Fruit fly (Drosophila melanogaster): Measurements from ENCODE around the gene Cog8.

Gene Cog8

dm6 chr2L:11498839-11499238 is at the start of gene Cog8:
Gene Cog8 (minus strand): TSS chr2L:11498948.
- TF ChIP-seq bab1 (GFP tag; optimal IDR thresholded peaks at IDR 0.05) (peak; percentile 27), CG11617 (GFP tag; optimal IDR thresholded peaks at IDR 0.05) (no peak), ovo (GFP tag; optimal IDR thresholded peaks at IDR 0.05) (no peak), CG14711 (tag; optimal IDR thresholded peaks at IDR 0.05) (peak; percentile 22), CG5204 (GFP tag; optimal IDR thresholded peaks at IDR 0.05) (peak; percentile 34), cic (GFP tag; optimal IDR thresholded peaks at IDR 0.05) (no peak), CG1620 (GFP tag; optimal IDR thresholded peaks at IDR 0.05) (peak; percentile 39), CG33017 (tag; optimal IDR thresholded peaks at IDR 0.05) (no peak), CG7045 (GFP tag; optimal IDR thresholded peaks at IDR 0.05) (no peak), pad (GFP tag; optimal IDR thresholded peaks at IDR 0.05) (no peak), toe (GFP tag; optimal IDR thresholded peaks at IDR 0.05) (peak; percentile 27), Mnt (GFP tag; optimal IDR thresholded peaks at IDR 0.05) (peak; percentile 4), Clk (GFP tag; optimal IDR thresholded peaks at IDR 0.05) (no peak), cnc (optimal IDR thresholded peaks at IDR 0.05) (no peak), tj (GFP tag; optimal IDR thresholded peaks at IDR 0.05) (no peak), Hr96 (GFP tag; optimal IDR thresholded peaks at IDR 0.05) (no peak), CG12768 (GFP tag; optimal IDR thresholded peaks at IDR 0.05) (no peak), CG7101 (tag; optimal IDR thresholded peaks at IDR 0.05) (peak; percentile 22), kay (GFP tag; ENCODE audit: borderline replicate concordance) (no peak), Crg-1 (GFP tag; optimal IDR thresholded peaks at IDR 0.05) (peak; percentile 63)

DNA sequence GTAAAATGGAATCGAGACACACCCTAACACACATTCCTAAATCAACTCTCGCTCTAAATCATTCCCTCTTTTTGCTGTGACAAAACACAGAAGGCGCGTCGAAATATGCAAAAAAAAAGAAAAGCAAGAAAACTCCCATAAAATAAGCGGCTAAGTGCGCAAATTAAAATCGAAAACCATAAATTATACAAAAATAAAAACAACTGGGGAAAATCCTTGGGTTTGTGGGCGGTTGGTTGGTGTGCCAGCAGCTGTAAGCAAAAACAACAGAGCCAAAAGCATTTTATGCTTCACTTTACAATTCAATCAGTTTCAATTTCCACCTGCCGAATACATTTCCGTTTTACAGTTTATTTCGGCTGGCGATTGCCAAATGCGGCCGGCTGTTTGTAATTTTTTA is 37.1 kb upstream of the Cog8 start, which contains the start of gene CG43438:
Gene CG43438, plus strand, starts transcription at position 301 of the 400 bp plus-strand sequence.
- TF ChIP-seq tj (GFP tag; optimal IDR thresholded peaks at IDR 0.05): no peak
- TF ChIP-seq Clk (GFP tag; optimal IDR thresholded peaks at IDR 0.05): no peak
- TF ChIP-seq CG11617 (GFP tag; optimal IDR thresholded peaks at IDR 0.05): no peak
- no peak for TF ChIP-seq kay (GFP tag; ENCODE audit: borderline replicate concordance)
- no peak for TF ChIP-seq Hr96 (GFP tag; optimal IDR thresholded peaks at IDR 0.05)
- no peak for TF ChIP-seq toe (GFP tag; optimal IDR thresholded peaks at IDR 0.05)
- no peak for TF ChIP-seq CG14711 (tag; optimal IDR thresholded peaks at IDR 0.05)

- no peak for TF ChIP-seq toe (GFP tag; optimal IDR thresholded peaks at IDR 0.05)
- TF ChIP-seq ovo (GFP tag; optimal IDR thresholded peaks at IDR 0.05): no peak
- no peak for TF ChIP-seq cic (GFP tag; optimal IDR thresholded peaks at IDR 0.05)
- TF ChIP-seq CG1620 (GFP tag; optimal IDR thresholded peaks at IDR 0.05): no peak
- TF ChIP-seq kay (GFP tag; ENCODE audit: borderline replicate concordance): no peak
- no peak for TF ChIP-seq tj (GFP tag; optimal IDR thresholded peaks at IDR 0.05)
- TF ChIP-seq Mnt (GFP tag; optimal IDR thresholded peaks at IDR 0.05): no peak
- no peak for TF ChIP-seq cnc (optimal IDR thresholded peaks at IDR 0.05)
- no peak for TF ChIP-seq pad (GFP tag; optimal IDR thresholded peaks at IDR 0.05)
- TF ChIP-seq CG5204 (GFP tag; optimal IDR thresholded peaks at IDR 0.05): no peak
- TF ChIP-seq bab1 (GFP tag; optimal IDR thresholded peaks at IDR 0.05): no peak
- TF ChIP-seq CG14711 (tag; optimal IDR thresholded peaks at IDR 0.05): no peak
- no peak for TF ChIP-seq Clk (GFP tag; optimal IDR thresholded peaks at IDR 0.05)
- TF ChIP-seq CG7045 (GFP tag; optimal IDR thresholded peaks at IDR 0.05): no peak
- TF ChIP-seq CG11617 (GFP tag; optimal IDR thresholded peaks at IDR 0.05): no peak
Measured at dm6 chr2L:11531520-11531919, 32.8 kb upstream of the Cog8 start, which contains the start of gene CG34162. Gene CG34162 (plus strand): TSS chr2L:11531820.

dm6 chr2L:11530952-11531351 is 32.2 kb upstream of the Cog8 start, which contains the start of gene CG31706:
Gene CG31706 (minus strand): TSS chr2L:11531052.
- TF ChIP-seq CG7045 (GFP tag; optimal IDR thresholded peaks at IDR 0.05) (no peak), CG14711 (tag; optimal IDR thresholded peaks at IDR 0.05) (no peak), bab1 (GFP tag; optimal IDR thresholded peaks at IDR 0.05) (no peak), CG11617 (GFP tag; optimal IDR thresholded peaks at IDR 0.05) (no peak), ovo (GFP tag; optimal IDR thresholded peaks at IDR 0.05) (no peak), kay (GFP tag; ENCODE audit: borderline replicate concordance) (no peak), cic (GFP tag; optimal IDR thresholded peaks at IDR 0.05) (no peak), CG12768 (GFP tag; optimal IDR thresholded peaks at IDR 0.05) (no peak), Crg-1 (GFP tag; optimal IDR thresholded peaks at IDR 0.05) (no peak), cnc (optimal IDR thresholded peaks at IDR 0.05) (no peak), toe (GFP tag; optimal IDR thresholded peaks at IDR 0.05) (no peak), Clk (GFP tag; optimal IDR thresholded peaks at IDR 0.05) (no peak), Mnt (GFP tag; optimal IDR thresholded peaks at IDR 0.05) (no peak), Hr96 (GFP tag; optimal IDR thresholded peaks at IDR 0.05) (no peak)

DNA sequence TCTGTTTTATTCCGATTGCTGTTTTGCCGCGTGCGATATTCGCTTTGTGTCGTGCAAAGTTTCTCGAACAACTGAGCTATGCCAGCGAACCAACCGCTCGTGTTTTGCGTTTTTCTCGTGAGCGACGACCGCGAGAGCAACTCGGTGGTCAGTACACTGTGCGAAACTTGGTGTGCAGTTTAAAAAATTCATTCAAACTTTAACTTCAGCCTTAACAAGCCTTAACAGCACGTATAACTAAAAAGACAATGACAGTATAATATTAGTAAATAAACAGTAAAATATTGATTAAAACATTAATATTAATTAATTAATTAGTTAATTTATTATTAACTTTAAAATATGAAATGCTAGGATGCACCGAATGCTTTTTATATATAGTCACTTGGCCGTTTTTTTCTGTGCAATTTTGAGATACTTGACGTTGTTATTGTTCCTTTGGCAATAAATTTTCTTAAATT is 29.4 kb upstream of the Cog8 start, which contains the start of gene CG31705:
Gene CG31705, minus strand, starts transcription at position 77 of the 461 bp plus-strand sequence.
- TF ChIP-seq CG11617 (GFP tag; optimal IDR thresholded peaks at IDR 0.05): peak; percentile 57
- no peak for TF ChIP-seq Crg-1 (GFP tag; optimal IDR thresholded peaks at IDR 0.05)
- peak; percentile 52 for TF ChIP-seq tj (GFP tag; optimal IDR thresholded peaks at IDR 0.05)
- TF ChIP-seq CG5204 (GFP tag; optimal IDR thresholded peaks at IDR 0.05): no peak
- no peak for TF ChIP-seq ovo (GFP tag; optimal IDR thresholded peaks at IDR 0.05)
- TF ChIP-seq cnc (optimal IDR thresholded peaks at IDR 0.05): no peak
- peak; percentile 38 for TF ChIP-seq toe (GFP tag; optimal IDR thresholded peaks at IDR 0.05)
- no peak for TF ChIP-seq Mnt (GFP tag; optimal IDR thresholded peaks at IDR 0.05)
- peak; percentile 78 for TF ChIP-seq bab1 (GFP tag; optimal IDR thresholded peaks at IDR 0.05)
- TF ChIP-seq cic (GFP tag; optimal IDR thresholded peaks at IDR 0.05): peak; percentile 22
- TF ChIP-seq CG7101 (tag; optimal IDR thresholded peaks at IDR 0.05): peak; percentile 60
- peak; percentile 21 for TF ChIP-seq kay (GFP tag; ENCODE audit: borderline replicate concordance)
- peak; percentile 75 for TF ChIP-seq CG12768 (GFP tag; optimal IDR thresholded peaks at IDR 0.05)
- no peak for TF ChIP-seq CG1620 (GFP tag; optimal IDR thresholded peaks at IDR 0.05)
- TF ChIP-seq pad (GFP tag; optimal IDR thresholded peaks at IDR 0.05): peak; percentile 45
- peak; percentile 5 for TF ChIP-seq CG33017 (tag; optimal IDR thresholded peaks at IDR 0.05)
- TF ChIP-seq Hr96 (GFP tag; optimal IDR thresholded peaks at IDR 0.05): no peak
- peak; percentile 31 for TF ChIP-seq CG14711 (tag; optimal IDR thresholded peaks at IDR 0.05)
- TF ChIP-seq Clk (GFP tag; optimal IDR thresholded peaks at IDR 0.05): no peak
- peak; percentile 82 for TF ChIP-seq CG7045 (GFP tag; optimal IDR thresholded peaks at IDR 0.05)

dm6 chr2L:11522676-11523075 is 23.9 kb upstream of the Cog8 start, which contains the start of gene CG43153:
Gene CG43153 (minus strand): TSS chr2L:11522776.
- TF ChIP-seq ovo (GFP tag; optimal IDR thresholded peaks at IDR 0.05) (no peak), cic (GFP tag; optimal IDR thresholded peaks at IDR 0.05) (no peak), CG7045 (GFP tag; optimal IDR thresholded peaks at IDR 0.05) (no peak), CG5204 (GFP tag; optimal IDR thresholded peaks at IDR 0.05) (no peak), Hr96 (GFP tag; optimal IDR thresholded peaks at IDR 0.05) (no peak), Clk (GFP tag; optimal IDR thresholded peaks at IDR 0.05) (no peak), bab1 (GFP tag; optimal IDR thresholded peaks at IDR 0.05) (no peak), tj (GFP tag; optimal IDR thresholded peaks at IDR 0.05) (no peak)
